Fruit fly (Drosophila melanogaster) whole organism, embryonic: ENCODE data around the gene tup.
A peak's percentile ranks its signal among the peaks of the same experiment; 100 is the strongest.

ENCODE experiments used
- CG10267 ChIP-seq: fragments of 200-800 bp; sonication (Bioruptor generic); optimal IDR thresholded peaks from 2 replicates; lab custom pipeline; 2018; ENCODE audit warnings: missing biosample characterization, mild to moderate bottlenecking, missing genetic modification characterization, moderate library complexity
- CG11456 ChIP-seq: fragments of 200-800 bp; sonication (Bioruptor generic); IDR thresholded peaks from 3 replicates; pipeline ENCODE4 v1.3.6; 2022; ENCODE audit warnings: missing biosample characterization, missing genetic modification characterization
- CG1233 ChIP-seq: fragments of 200-800 bp; sonication (Bioruptor generic); optimal IDR thresholded peaks from 4 replicates; lab custom pipeline; 2018; ENCODE audit warnings: missing biosample characterization, mild to moderate bottlenecking, missing genetic modification characterization
- CG15479 ChIP-seq: fragments of 200-800 bp; sonication (Bioruptor generic); optimal IDR thresholded peaks from 3 replicates; lab custom pipeline; 2019; ENCODE audit warnings: missing biosample characterization, mild to moderate bottlenecking, missing genetic modification characterization, moderate library complexity
- CG15601 ChIP-seq: fragments of 200-800 bp; sonication (Bioruptor generic); optimal IDR thresholded peaks from 3 replicates; lab custom pipeline; 2019; ENCODE audit warnings: missing biosample characterization, mild to moderate bottlenecking, missing genetic modification characterization, moderate library complexity
- CG17328 ChIP-seq: fragments of 200-800 bp; sonication (Bioruptor generic); IDR thresholded peaks from 2 replicates; pipeline ENCODE4 v1.3.6; 2022; ENCODE audit warnings: missing biosample characterization, missing genetic modification characterization
- CG17359 ChIP-seq: fragments of 200-800 bp; sonication (Bioruptor generic); optimal IDR thresholded peaks from 3 replicates; lab custom pipeline; 2018; ENCODE audit warnings: missing biosample characterization, mild to moderate bottlenecking, missing genetic modification characterization, moderate library complexity
- CG2678 ChIP-seq: fragments of 200-800 bp; sonication (Bioruptor generic); optimal IDR thresholded peaks from 3 replicates; lab custom pipeline; 2019; ENCODE audit warnings: missing biosample characterization, mild to moderate bottlenecking, missing genetic modification characterization, moderate library complexity
- CG2712 ChIP-seq: fragments of 200-800 bp; optimal IDR thresholded peaks from 3 replicates; lab custom pipeline; 2019; ENCODE audit warnings: missing biosample characterization, mild to moderate bottlenecking, missing genetic modification characterization, moderate library complexity
- CG31441 ChIP-seq: fragments of 200-800 bp; sonication (Bioruptor generic); IDR thresholded peaks from 2 replicates; pipeline ENCODE4 v1.3.6; 2022; ENCODE audit warnings: missing biosample characterization, missing genetic modification characterization
- CG4282 ChIP-seq: fragments of 200-800 bp; sonication (Bioruptor generic); optimal IDR thresholded peaks from 2 replicates; lab custom pipeline; 2016; ENCODE audit warnings: missing biosample characterization, missing genetic modification characterization
- CG6791 ChIP-seq: fragments of 200-800 bp; sonication (Bioruptor generic); IDR thresholded peaks from 3 replicates; pipeline ENCODE4 v1.3.6; 2022; ENCODE audit warnings: missing biosample characterization, missing genetic modification characterization; ENCODE audit not compliant: partially characterized antibody
- CG7786 ChIP-seq: fragments of 200-800 bp; sonication (Bioruptor generic); optimal IDR thresholded peaks from 2 replicates; lab custom pipeline; 2016; ENCODE audit warnings: missing biosample characterization, missing genetic modification characterization
- CG7928 ChIP-seq: fragments of 200-800 bp; sonication (Bioruptor generic); optimal IDR thresholded peaks from 2 replicates; lab custom pipeline; 2017; ENCODE audit warnings: missing biosample characterization, mild to moderate bottlenecking, missing genetic modification characterization
- CG8765 ChIP-seq: fragments of 200-800 bp; sonication (Bioruptor generic); IDR thresholded peaks from 2 replicates; pipeline ENCODE4 v1.3.6; 2022; ENCODE audit warnings: missing biosample characterization, missing genetic modification characterization
- CG8944 ChIP-seq: fragments of 200-800 bp; sonication (Bioruptor generic); optimal IDR thresholded peaks from 3 replicates; lab custom pipeline; 2016; ENCODE audit warnings: missing biosample characterization, missing genetic modification characterization
- CG9727 ChIP-seq: fragments of 200-800 bp; sonication (Bioruptor generic); optimal IDR thresholded peaks from 3 replicates; lab custom pipeline; 2017; ENCODE audit warnings: missing biosample characterization, mild to moderate bottlenecking, missing genetic modification characterization
- Chrac-16 ChIP-seq: fragments of 200-800 bp; sonication (Bioruptor generic); optimal IDR thresholded peaks from 3 replicates; lab custom pipeline; 2016; ENCODE audit warnings: missing biosample characterization, missing genetic modification characterization
- CrebB ChIP-seq: fragments of 200-800 bp; sonication (Bioruptor generic); optimal IDR thresholded peaks from 3 replicates; lab custom pipeline; 2018; ENCODE audit warnings: missing biosample characterization, mild to moderate bottlenecking, missing genetic modification characterization
- E2f2 ChIP-seq: fragments of 200-800 bp; sonication (Bioruptor generic); IDR thresholded peaks from 2 replicates; pipeline ENCODE4 v1.3.6; 2022; ENCODE audit warnings: missing biosample characterization, missing genetic modification characterization
- H15 ChIP-seq: fragments of 200-800 bp; sonication (Bioruptor generic); IDR thresholded peaks from 3 replicates; pipeline ENCODE4 v1.3.6; 2022; ENCODE audit warnings: missing biosample characterization, missing genetic modification characterization
- Hr78 ChIP-seq, 2 experiments: fragments of 200-800 bp in 1 of 2; fragments of >200 bp in 1 of 2; sonication (Bioruptor generic) in 1 of 2; optimal IDR thresholded peaks; 2 replicates each; lab custom pipeline; 2017 to 2019; ENCODE audit warnings: missing biosample characterization in 2 of 2, missing genetic modification characterization in 2 of 2, mild to moderate bottlenecking in 1 of 2, moderate library complexity in 1 of 2
- Jarid2 ChIP-seq: fragments of 200-800 bp; sonication (Bioruptor generic); optimal IDR thresholded peaks from 3 replicates; lab custom pipeline; 2017; ENCODE audit warnings: mild to moderate bottlenecking, missing biosample characterization, missing genetic modification reagents, missing genetic modification characterization
- Mad ChIP-seq: fragments of 200-800 bp; sonication (Bioruptor generic); optimal IDR thresholded peaks from 2 replicates; lab custom pipeline; 2016; ENCODE audit warnings: missing biosample characterization, missing genetic modification characterization
- Mrtf ChIP-seq: fragments of 200-800 bp; sonication (Bioruptor generic); IDR thresholded peaks from 3 replicates; pipeline ENCODE4 v1.3.6; 2022; ENCODE audit warnings: missing biosample characterization, missing genetic modification characterization
- Sox100B ChIP-seq: fragments of 200-800 bp; sonication (Bioruptor generic); optimal IDR thresholded peaks from 3 replicates; lab custom pipeline; 2018; ENCODE audit warnings: missing biosample characterization, mild to moderate bottlenecking, missing genetic modification characterization
- Sox102F ChIP-seq: fragments of 200-800 bp; sonication (Bioruptor generic); optimal IDR thresholded peaks from 2 replicates; lab custom pipeline; 2018; ENCODE audit warnings: missing biosample characterization, mild to moderate bottlenecking, missing genetic modification characterization, moderate library complexity
- Spps ChIP-seq: fragments of 200-800 bp; sonication (Bioruptor generic); optimal IDR thresholded peaks from 2 replicates; lab custom pipeline; 2018; ENCODE audit warnings: missing biosample characterization, mild to moderate bottlenecking, missing genetic modification characterization
- Ssrp ChIP-seq: fragments of 200-800 bp; sonication (Bioruptor generic); optimal IDR thresholded peaks from 2 replicates; lab custom pipeline; 2018; ENCODE audit warnings: missing biosample characterization, mild to moderate bottlenecking, missing genetic modification characterization, moderate library complexity
- Trl ChIP-seq, 3 experiments: fragments of >200 bp in 2 of 3; fragments of 200-800 bp in 1 of 3; sonication (Bioruptor generic) in 1 of 3; optimal IDR thresholded peaks; 2 replicates in 1 of 3; 3 replicates in 2 of 3; lab custom pipeline; 2016 to 2017; ENCODE audit warnings: missing biosample characterization in 1 of 3, missing genetic modification characterization in 1 of 3
- az2 ChIP-seq: fragments of 200-800 bp; sonication (Bioruptor generic); optimal IDR thresholded peaks from 3 replicates; lab custom pipeline; 2016; ENCODE audit warnings: missing biosample characterization, missing genetic modification characterization
- bcd ChIP-seq: fragments of 200-800 bp; sonication (Bioruptor generic); optimal IDR thresholded peaks from 2 replicates; lab custom pipeline; 2017; ENCODE audit warnings: missing biosample characterization, mild to moderate bottlenecking, missing genetic modification characterization
- croc ChIP-seq: fragments of 200-800 bp; sonication (Bioruptor generic); conservative IDR thresholded peaks from 3 replicates; pipeline ENCODE4 v1.3.6; 2022; ENCODE audit warnings: missing biosample characterization, missing genetic modification characterization
- dimm ChIP-seq: fragments of 200-800 bp; sonication (Bioruptor generic); IDR thresholded peaks from 2 replicates; pipeline ENCODE4 v1.3.6; 2022; ENCODE audit warnings: missing biosample characterization, missing genetic modification characterization
- ftz-f1 ChIP-seq: fragments of 200-800 bp; sonication (Bioruptor generic); optimal IDR thresholded peaks from 2 replicates; lab custom pipeline; 2016; ENCODE audit warnings: missing biosample characterization, missing genetic modification characterization
- grau ChIP-seq: fragments of 200-800 bp; optimal IDR thresholded peaks from 3 replicates; lab custom pipeline; 2019; ENCODE audit warnings: missing biosample characterization, mild to moderate bottlenecking, missing genetic modification characterization, moderate library complexity
- gt ChIP-seq: fragments of 200-800 bp; sonication (Bioruptor generic); IDR thresholded peaks from 2 replicates; pipeline ENCODE4 v1.3.6; 2022; ENCODE audit warnings: missing biosample characterization, missing genetic modification characterization
- lilli ChIP-seq: fragments of 200-800 bp; sonication (Bioruptor generic); optimal IDR thresholded peaks from 3 replicates; lab custom pipeline; 2016; ENCODE audit warnings: missing biosample characterization, missing genetic modification characterization
- org-1 ChIP-seq: fragments of 200-800 bp; sonication (Bioruptor generic); optimal IDR thresholded peaks from 2 replicates; lab custom pipeline; 2017; ENCODE audit warnings: missing biosample characterization, missing genetic modification characterization
- phol ChIP-seq: fragments of 200-800 bp; sonication (Bioruptor generic); optimal IDR thresholded peaks from 3 replicates; lab custom pipeline; 2018; ENCODE audit warnings: missing biosample characterization, mild to moderate bottlenecking, missing genetic modification characterization, moderate library complexity
- pita ChIP-seq: fragments of 200-800 bp; sonication (Bioruptor generic); optimal IDR thresholded peaks from 2 replicates; lab custom pipeline; 2017; ENCODE audit warnings: missing biosample characterization, mild to moderate bottlenecking, missing genetic modification characterization
- pnt ChIP-seq: fragments of 200-800 bp; sonication (Bioruptor generic); optimal IDR thresholded peaks from 3 replicates; lab custom pipeline; 2016; ENCODE audit warnings: missing biosample characterization, missing genetic modification characterization
- pros ChIP-seq: fragments of 200-800 bp; sonication (Bioruptor generic); optimal IDR thresholded peaks from 3 replicates; lab custom pipeline; 2019; ENCODE audit warnings: missing biosample characterization, mild to moderate bottlenecking, missing genetic modification characterization, moderate library complexity
- pzg ChIP-seq: fragments of 200-800 bp; sonication (Bioruptor generic); optimal IDR thresholded peaks from 3 replicates; lab custom pipeline; 2018; ENCODE audit warnings: missing biosample characterization, mild to moderate bottlenecking, missing genetic modification characterization, moderate library complexity
- sens-2 ChIP-seq: fragments of 200-800 bp; sonication (Bioruptor generic); IDR thresholded peaks from 2 replicates; pipeline ENCODE4 v1.3.6; 2022; ENCODE audit warnings: missing biosample characterization, missing genetic modification characterization
- sim ChIP-seq: fragments of 200-800 bp; sonication (Bioruptor generic); IDR thresholded peaks from 2 replicates; pipeline ENCODE4 v1.3.6; 2022; ENCODE audit warnings: missing biosample characterization, missing genetic modification characterization
- sima ChIP-seq: fragments of 200-800 bp; sonication (Bioruptor generic); optimal IDR thresholded peaks from 2 replicates; lab custom pipeline; 2016; ENCODE audit warnings: missing biosample characterization, missing genetic modification characterization
- ssp ChIP-seq: fragments of 200-800 bp; sonication (Bioruptor generic); IDR thresholded peaks from 2 replicates; pipeline ENCODE4 v1.3.6; 2022; ENCODE audit warnings: missing biosample characterization, missing genetic modification characterization
- tin ChIP-seq: fragments of 200-800 bp; sonication (Bioruptor generic); optimal IDR thresholded peaks from 3 replicates; lab custom pipeline; 2016; ENCODE audit warnings: missing biosample characterization, missing genetic modification characterization
- tio ChIP-seq: fragments of 200-800 bp; sonication (Bioruptor generic); optimal IDR thresholded peaks from 2 replicates; lab custom pipeline; 2017; ENCODE audit warnings: missing biosample characterization, missing genetic modification characterization, inconsistent platforms
- trem ChIP-seq: fragments of 200-800 bp; optimal IDR thresholded peaks from 3 replicates; lab custom pipeline; 2019; ENCODE audit warnings: missing biosample characterization, mild to moderate bottlenecking, missing genetic modification characterization, moderate library complexity

The tup gene

dm6 chr2L:18921246-18921645, 40.2 kb upstream of the tup start (continued):
- no peak for TF ChIP-seq pita
- TF ChIP-seq tin (GFP tag; lab: Kevin White, UChicago): peak; percentile 48
- TF ChIP-seq Mad (GFP tag; lab: Kevin White, UChicago): no peak
- no peak for TF ChIP-seq gt (GFP tag; lab: Robert Waterston, UW)
- peak; percentile 38 for TF ChIP-seq lilli (GFP tag; lab: Kevin White, UChicago)
- peak; percentile 50 for TF ChIP-seq grau
- peak; percentile 52 for TF ChIP-seq CG17328 (GFP tag; lab: Robert Waterston, UW)
- no peak for TF ChIP-seq CG6791 (GFP tag; lab: Robert Waterston, UW)
- TF ChIP-seq sima (GFP tag; lab: Kevin White, UChicago): no peak
- peak; percentile 54 for TF ChIP-seq az2 (GFP tag; lab: Kevin White, UChicago)
- TF ChIP-seq CG17359 (tag; lab: Kevin White, UChicago): peak; percentile 44
- no peak for TF ChIP-seq Trl (optimal IDR thresholded peaks at IDR 0.05; lab: Kevin White, UChicago)
- peak; percentile 34 for TF ChIP-seq Trl (GFP tag; optimal IDR thresholded peaks at IDR 0.05; lab: Kevin White, UChicago)
- TF ChIP-seq tio (GFP tag; lab: Kevin White, UChicago): peak; percentile 51
- TF ChIP-seq Hr78 (GFP tag; optimal IDR thresholded peaks at IDR 0.05; lab: Kevin White, UChicago): no peak
- TF ChIP-seq croc (GFP tag; lab: Robert Waterston, UW): no peak
- TF ChIP-seq CG11456 (GFP tag; lab: Robert Waterston, UW): 0 out of 3 replicates have a peak, but pooled peaks have one; percentile 7
- peak; percentile 47 for TF ChIP-seq Sox102F (GFP tag; lab: Kevin White, UChicago)
- TF ChIP-seq ssp: peak; percentile 37; the same call in 1 of the 2 replicates
- TF ChIP-seq CG1233 (GFP tag; lab: Kevin White, UChicago): peak; percentile 54
- TF ChIP-seq org-1 (GFP tag; lab: Kevin White, UChicago): peak; percentile 17
- no peak for TF ChIP-seq sim
- peak; percentile 65 for TF ChIP-seq trem (tag; lab: Kevin White, UChicago)
- no peak for TF ChIP-seq CG4282 (GFP tag; lab: Kevin White, UChicago)
- no peak for TF ChIP-seq CG7786 (GFP tag; lab: Kevin White, UChicago)
- no peak for TF ChIP-seq dimm (GFP tag; lab: Robert Waterston, UW)
- no peak for TF ChIP-seq E2f2 (GFP tag; lab: Robert Waterston, UW)
- peak; percentile 44 for TF ChIP-seq pros
- peak; percentile 25; the same call in 1 of the 2 replicates for TF ChIP-seq sens-2 (GFP tag; lab: Robert Waterston, UW)
- peak; percentile 36 for TF ChIP-seq bcd (GFP tag; lab: Kevin White, UChicago)
- peak; percentile 15 for TF ChIP-seq CG8944
- no peak for TF ChIP-seq ftz-f1 (GFP tag; lab: Kevin White, UChicago)
- TF ChIP-seq CG10267 (tag; lab: Kevin White, UChicago): peak; percentile 76
- peak; percentile 47 for TF ChIP-seq Ssrp
- no peak for TF ChIP-seq Mrtf
- TF ChIP-seq Chrac-16 (GFP tag; lab: Kevin White, UChicago): peak; percentile 49
- TF ChIP-seq CG15479 (GFP tag; lab: Kevin White, UChicago): peak; percentile 13
- peak; percentile 73 for TF ChIP-seq CG31441 (GFP tag; lab: Robert Waterston, UW)
- TF ChIP-seq Jarid2 (GFP tag; lab: Kevin White, UChicago): peak; percentile 33
- TF ChIP-seq CG8765: peak; percentile 68; the same call in 1 of the 2 replicates
- no peak for TF ChIP-seq CG7928 (GFP tag; lab: Kevin White, UChicago)
- TF ChIP-seq, all 482 proteins: peak for 167

DNA sequence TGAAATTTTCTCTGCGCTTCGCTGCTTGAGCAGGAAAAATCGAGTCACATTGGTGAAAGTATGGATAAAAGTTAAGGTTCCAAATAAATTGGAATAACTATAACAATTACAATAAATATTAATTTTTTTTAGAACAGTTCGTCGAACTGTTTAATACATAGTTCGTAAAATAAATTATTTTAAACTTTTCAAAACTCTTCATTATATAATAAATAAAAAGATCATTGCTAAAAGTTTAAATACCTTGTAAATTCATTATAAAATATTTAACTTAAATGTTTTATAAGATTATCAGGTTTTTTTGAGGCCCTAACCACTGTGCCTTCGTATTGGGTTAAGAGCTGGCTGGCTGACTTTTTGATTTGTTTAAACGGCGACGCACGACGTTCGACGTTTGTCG, 38.4 kb upstream of the tup start:
- TF ChIP-seq CG31441 (GFP tag; lab: Robert Waterston, UW) (peak; percentile 73), pzg (GFP tag; lab: Kevin White, UChicago) (no peak), CG2712 (tag; lab: Kevin White, UChicago) (peak; percentile 79), CG2678 (tag; lab: Kevin White, UChicago) (peak; percentile 52), Hr78 (GFP tag; optimal IDR thresholded peaks at IDR 0.05; lab: Kevin White, UChicago) (peak in 1 of 2 experiments; percentile 21), Sox100B (GFP tag; lab: Kevin White, UChicago) (peak; percentile 14), phol (tag; lab: Kevin White, UChicago) (peak; percentile 43), CG9727 (GFP tag; lab: Kevin White, UChicago) (peak; percentile 28), pnt (GFP tag; lab: Kevin White, UChicago) (no peak), CG15601 (tag; lab: Kevin White, UChicago) (peak; percentile 13), H15 (GFP tag; lab: Robert Waterston, UW) (no peak), CrebB (tag; lab: Kevin White, UChicago) (no peak), Spps (tag; lab: Kevin White, UChicago) (peak; percentile 23)
